Worm (Caenorhabditis elegans): ENCODE data around the gene gcp-2.2.

- no peak for TF ChIP-seq snpc-4 (tag; optimal IDR thresholded peaks at IDR 0.05)
- TF ChIP-seq unc-39 (tag; optimal IDR thresholded peaks at IDR 0.05), result no peak
Measured at ce11 chrX:11533543-11534003, 3.9 kb upstream of the gcp-2.2 start, which contains the start of gene C35C5.8.

Measured in whole organism, mixed stage, embryonic.